Worm (Caenorhabditis elegans) whole organism, mixed stage, embryonic: Measurements from ENCODE around the gene T03F6.3.
A peak's percentile ranks its signal among the peaks of the same experiment; 100 is the strongest.

Experiments
- blmp-1 ChIP-seq: fragments of 150-350 bp; optimal IDR thresholded peaks from 2 replicates; lab custom pipeline; 2014; ENCODE audit warnings: missing biosample characterization, missing genetic modification characterization
- ces-1 ChIP-seq: fragments of 150-350 bp; optimal IDR thresholded peaks from 2 replicates; lab custom pipeline; 2014; ENCODE audit warnings: missing biosample characterization, missing genetic modification reagents, missing genetic modification characterization
- cnd-1 ChIP-seq: fragments of 200-800 bp; sonication (Bioruptor generic); optimal IDR thresholded peaks from 2 replicates; lab custom pipeline; 2018; ENCODE audit warnings: mild to moderate bottlenecking, missing genetic modification characterization, missing compliant biosample characterization
- elt-1 ChIP-seq: sonication (generic microtip); optimal IDR thresholded peaks from 2 replicates; lab custom pipeline; 2017; ENCODE audit warnings: missing genetic modification characterization, mild to moderate bottlenecking, missing compliant biosample characterization, antibody characterized with exemption, moderate library complexity, borderline replicate concordance; ENCODE audit not compliant: insufficient read depth
- elt-3 ChIP-seq: fragments of 150-350 bp; optimal IDR thresholded peaks from 2 replicates; lab custom pipeline; 2014; ENCODE audit warnings: missing biosample characterization, missing genetic modification characterization
- lin-32 ChIP-seq: fragments of 200-800 bp; sonication (Bioruptor generic); optimal IDR thresholded peaks from 2 replicates; lab custom pipeline; 2018; ENCODE audit warnings: mild to moderate bottlenecking, missing genetic modification characterization, missing compliant biosample characterization
- mls-2 ChIP-seq: sonication (generic microtip); optimal IDR thresholded peaks from 2 replicates; lab custom pipeline; 2016; ENCODE audit warnings: mild to moderate bottlenecking, missing genetic modification characterization, moderate library complexity, missing compliant biosample characterization
- nhr-28 ChIP-seq: fragments of 150-350 bp; optimal IDR thresholded peaks from 2 replicates; lab custom pipeline; 2014; ENCODE audit warnings: missing biosample characterization, missing genetic modification characterization
- unc-39 ChIP-seq: fragments of 150-350 bp; optimal IDR thresholded peaks from 2 replicates; lab custom pipeline; 2014; ENCODE audit warnings: missing biosample characterization, missing genetic modification characterization
- unc-62 ChIP-seq: fragments of 150-350 bp; optimal IDR thresholded peaks from 2 replicates; lab custom pipeline; 2014; ENCODE audit warnings: missing biosample characterization, missing genetic modification reagents, missing genetic modification characterization
- ztf-11 ChIP-seq: fragments of 150-350 bp; optimal IDR thresholded peaks from 2 replicates; lab custom pipeline; 2014; ENCODE audit warnings: missing biosample characterization, missing genetic modification characterization

DNA sequence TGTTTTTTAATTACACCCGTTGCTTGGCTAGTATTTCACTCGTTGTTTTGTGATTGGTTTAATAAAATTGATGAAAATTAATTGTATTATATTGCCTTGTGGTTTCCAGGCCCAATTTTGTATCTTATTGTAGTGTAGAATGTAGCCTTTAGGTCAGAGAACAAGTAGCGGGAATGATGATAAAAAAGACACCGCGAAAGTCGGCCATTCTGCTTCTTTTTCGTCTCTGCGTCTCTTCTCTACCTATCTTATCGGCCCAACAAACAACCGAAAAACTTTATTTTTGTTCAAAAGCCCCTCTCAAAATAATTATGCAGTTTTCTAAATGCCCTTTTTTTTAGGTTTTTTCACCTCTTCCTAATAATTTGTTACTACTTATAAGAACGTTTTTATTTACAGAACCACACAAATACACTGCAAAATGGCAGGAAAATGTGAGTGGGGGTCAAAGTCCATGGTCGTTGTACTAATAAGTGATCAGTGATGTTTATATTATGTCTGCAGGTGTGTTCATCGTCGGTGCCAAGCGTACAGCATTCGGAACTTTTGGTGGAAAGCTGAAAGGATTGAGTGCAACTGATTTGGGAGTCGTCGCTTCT lies 44.6 kb upstream of the T03F6.3 start, which contains the start of gene acaa-2:
- TF ChIP-seq elt-1 (tag; lab: Kevin White, UChicago) (no peak), unc-62 (no peak), nhr-28 (tag; lab: Kevin White, UChicago) (peak; percentile 16), ces-1 (GFP tag; lab: Kevin White, UChicago) (no peak), ztf-11 (tag; lab: Kevin White, UChicago) (no peak), unc-39 (no peak), mls-2 (tag; lab: Kevin White, UChicago) (no peak), cnd-1 (tag; lab: Kevin White, UChicago) (no peak), blmp-1 (tag; lab: Kevin White, UChicago) (no peak), lin-32 (GFP tag; lab: Kevin White, UChicago) (no peak), elt-3 (tag; lab: Kevin White, UChicago) (no peak)
